Worm (Caenorhabditis elegans) whole organism, L1 larva: Measurements from ENCODE around the gene utx-1.

Experiments
- elt-3 ChIP-seq, 6 experiments: fragments of 150-350 bp in 1 of 6; sonication (generic microtip); optimal IDR thresholded peaks; 2 replicates each; lab custom pipeline; 2017 to 2018; ENCODE audit warnings: missing biosample characterization in 6 of 6, missing genetic modification characterization in 6 of 6, inconsistent platforms in 1 of 6
- hlh-17 ChIP-seq: fragments of 200-800 bp; sonication (Bioruptor generic); optimal IDR thresholded peaks from 2 replicates; lab custom pipeline; 2018; ENCODE audit warnings: missing genetic modification characterization, mild to moderate bottlenecking, missing compliant biosample characterization, moderate library complexity, borderline replicate concordance
- mep-1 ChIP-seq: fragments of 150-350 bp; optimal IDR thresholded peaks from 2 replicates; lab custom pipeline; 2014; ENCODE audit warnings: missing biosample characterization, missing genetic modification characterization
- nhr-237 ChIP-seq: fragments of 150-350 bp; optimal IDR thresholded peaks from 2 replicates; lab custom pipeline; 2014; ENCODE audit warnings: missing biosample characterization, missing genetic modification characterization
- nhr-77 ChIP-seq: fragments of 150-350 bp; optimal IDR thresholded peaks from 2 replicates; lab custom pipeline; 2014; ENCODE audit warnings: missing biosample characterization, missing genetic modification characterization
- pqm-1 ChIP-seq: sonication (generic microtip); optimal IDR thresholded peaks from 3 replicates; lab custom pipeline; 2017; ENCODE audit warnings: missing biosample characterization, missing genetic modification characterization

DNA sequence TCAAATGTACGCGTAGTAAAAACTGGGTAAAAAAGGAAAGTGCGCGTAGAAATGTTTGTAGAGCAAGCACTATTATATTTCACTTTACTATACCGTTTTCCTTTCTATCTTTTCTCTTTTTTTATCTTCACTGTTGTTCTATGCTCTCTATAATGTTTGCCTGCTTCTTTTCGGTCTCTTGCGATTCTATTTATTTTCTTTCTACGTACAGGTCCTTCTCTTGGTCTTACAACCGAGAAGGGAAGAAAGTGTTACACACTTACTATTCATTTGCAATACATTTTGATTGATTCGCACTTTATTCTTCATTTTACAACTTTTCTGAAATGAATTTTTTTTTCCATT is 7.5 kb downstream of the utx-1 start:
- TF ChIP-seq nhr-77 (tag; lab: Kevin White, UChicago): no peak
- TF ChIP-seq pqm-1 (tag; lab: Kevin White, UChicago): no peak
- TF ChIP-seq elt-3 (tag; optimal IDR thresholded peaks at IDR 0.05; lab: Kevin White, UChicago): no peak
- TF ChIP-seq mep-1 (tag; lab: Kevin White, UChicago): no peak
- TF ChIP-seq hlh-17 (GFP tag; lab: Kevin White, UChicago): no peak
- no peak for TF ChIP-seq nhr-237 (tag; lab: Kevin White, UChicago)
